Worm (Caenorhabditis elegans): Measurements from ENCODE around the gene Y57G11C.3.

ce11 chrIV:14795918-14796488, 28.0 kb downstream of the Y57G11C.3 start, which contains the start of gene coq-3:
- no peak for TF ChIP-seq egl-43 (GFP tag; IDR thresholded peaks at IDR 0.05)
- no peak for TF ChIP-seq F49E8.2 (tag; optimal IDR thresholded peaks at IDR 0.05; ENCODE audit: borderline replicate concordance)
- TF ChIP-seq ama-1 (optimal IDR thresholded peaks at IDR 0.05) = peak; percentile 29
- TF ChIP-seq madf-5 (GFP tag; IDR thresholded peaks at IDR 0.05) = no peak
- no peak for TF ChIP-seq unc-62 (GFP tag; optimal IDR thresholded peaks at IDR 0.05 in 1 of 2)
- TF ChIP-seq unc-62 (tag; optimal IDR thresholded peaks at IDR 0.05) = no peak

Data from whole organism, L4 larva.